Worm (Caenorhabditis elegans): ENCODE measurements around the gene nhr-103.

The nhr-103 gene

ce11 chrV:2250126-2250590 is 24.9 kb downstream of the nhr-103 start, which contains the start of gene cyp-33C7:
cyp-33C7 (plus strand) TSS chrV:2250540.
- TF ChIP-seq egl-27 (tag; optimal IDR thresholded peaks at IDR 0.05) (no peak), sea-2 (GFP tag; optimal IDR thresholded peaks at IDR 0.05) (no peak), elt-2 (tag; optimal IDR thresholded peaks at IDR 0.05) (peak; percentile 78), ceh-28 (tag; optimal IDR thresholded peaks at IDR 0.05) (peak; percentile 15), nhr-23 (tag; optimal IDR thresholded peaks at IDR 0.05) (peak; percentile 19), nfya-1 (tag; optimal IDR thresholded peaks at IDR 0.05; ENCODE audit: insufficient read depth) (peak; percentile 20), fkh-10 (GFP tag; optimal IDR thresholded peaks at IDR 0.05) (no peak), fos-1 (tag; optimal IDR thresholded peaks at IDR 0.05) (no peak), tbx-2 (tag; optimal IDR thresholded peaks at IDR 0.05) (no peak), lin-39 (tag; optimal IDR thresholded peaks at IDR 0.05) (no peak), nhr-11 (tag; optimal IDR thresholded peaks at IDR 0.05) (no peak), pqm-1 (tag; optimal IDR thresholded peaks at IDR 0.05) (peak; percentile 68), egl-5 (tag; optimal IDR thresholded peaks at IDR 0.05) (no peak), skn-1 (tag; optimal IDR thresholded peaks at IDR 0.05) (no peak), ztf-4 (tag; optimal IDR thresholded peaks at IDR 0.05) (no peak), jun-1 (tag; optimal IDR thresholded peaks at IDR 0.05) (peak; percentile 71), pha-4 (tag; optimal IDR thresholded peaks at IDR 0.05) (peak; percentile 72), mdl-1 (tag; optimal IDR thresholded peaks at IDR 0.05) (no peak), nhr-25 (tag; optimal IDR thresholded peaks at IDR 0.05) (no peak), R02D3.7 (tag; optimal IDR thresholded peaks at IDR 0.05) (no peak)

- no peak for TF ChIP-seq sea-2 (GFP tag; optimal IDR thresholded peaks at IDR 0.05)
- no peak for TF ChIP-seq ama-1 (optimal IDR thresholded peaks at IDR 0.05)
- no peak for TF ChIP-seq ceh-82 (tag; optimal IDR thresholded peaks at IDR 0.05)
- no peak for TF ChIP-seq aly-2 (tag; optimal IDR thresholded peaks at IDR 0.05)
- peak; percentile 13 for TF ChIP-seq pqm-1 (tag; optimal IDR thresholded peaks at IDR 0.05)
- no peak for TF ChIP-seq nhr-23 (tag; optimal IDR thresholded peaks at IDR 0.05)
- peak; percentile 55 for TF ChIP-seq elt-2 (tag; optimal IDR thresholded peaks at IDR 0.05)
- TF ChIP-seq nhr-237 (tag; optimal IDR thresholded peaks at IDR 0.05) = no peak
- TF ChIP-seq tbx-2 (tag; optimal IDR thresholded peaks at IDR 0.05) = no peak
- no peak for TF ChIP-seq nhr-25 (tag; optimal IDR thresholded peaks at IDR 0.05)
- no peak for TF ChIP-seq elt-3 (tag; optimal IDR thresholded peaks at IDR 0.05)
- TF ChIP-seq nhr-67 (tag; optimal IDR thresholded peaks at IDR 0.05) = no peak
- no peak for TF ChIP-seq nhr-77 (tag; optimal IDR thresholded peaks at IDR 0.05)
Measured at ce11 chrV:2251774-2252173, 26.5 kb downstream of the nhr-103 start.

ce11 chrV:2254553-2255124 is 29.4 kb downstream of the nhr-103 start, which contains the start of gene str-253:
str-253 (minus strand) TSS chrV:2254603.
- TF ChIP-seq unc-62 (GFP tag; optimal IDR thresholded peaks at IDR 0.05) = no peak
- TF ChIP-seq skn-1 (tag; optimal IDR thresholded peaks at IDR 0.05) = no peak
- TF ChIP-seq lin-39 (tag; optimal IDR thresholded peaks at IDR 0.05) = no peak
- TF ChIP-seq ceh-82 (tag; optimal IDR thresholded peaks at IDR 0.05) = no peak
- no peak for TF ChIP-seq nhr-12 (tag; optimal IDR thresholded peaks at IDR 0.05)

- peak; percentile 15 for TF ChIP-seq hmg-11 (tag; optimal IDR thresholded peaks at IDR 0.05)
Measured at ce11 chrV:2255191-2255590, 30.0 kb downstream of the nhr-103 start, which contains the start of gene F41B5.1. F41B5.1 (plus strand) TSS chrV:2255533.

ce11 chrV:2259750-2260149 is 34.5 kb downstream of the nhr-103 start, which contains the start of gene nhr-182:
nhr-182 (minus strand) TSS chrV:2259927.
- TF ChIP-seq lin-39 (tag; optimal IDR thresholded peaks at IDR 0.05) = no peak
- peak; percentile 3 for TF ChIP-seq nhr-23 (tag; optimal IDR thresholded peaks at IDR 0.05)
- no peak for TF ChIP-seq pqm-1 (tag; optimal IDR thresholded peaks at IDR 0.05)
- no peak for TF ChIP-seq egl-5 (tag; optimal IDR thresholded peaks at IDR 0.05)
- no peak for TF ChIP-seq ZK546.5 (tag; optimal IDR thresholded peaks at IDR 0.05)
- peak; percentile 89 for TF ChIP-seq skn-1 (tag; optimal IDR thresholded peaks at IDR 0.05)
- no peak for TF ChIP-seq ceh-28 (tag; optimal IDR thresholded peaks at IDR 0.05)
- no peak for TF ChIP-seq nhr-77 (tag; optimal IDR thresholded peaks at IDR 0.05)
- no peak for TF ChIP-seq ceh-16 (tag; optimal IDR thresholded peaks at IDR 0.05)
- TF ChIP-seq ama-1 (optimal IDR thresholded peaks at IDR 0.05) = no peak
- TF ChIP-seq elt-3 (tag; optimal IDR thresholded peaks at IDR 0.05) = no peak
- TF ChIP-seq nhr-28 (tag; optimal IDR thresholded peaks at IDR 0.05) = no peak
- no peak for TF ChIP-seq mml-1 (tag; optimal IDR thresholded peaks at IDR 0.05)
- TF ChIP-seq jun-1 (tag; optimal IDR thresholded peaks at IDR 0.05) = no peak
- no peak for TF ChIP-seq nhr-43 (tag; optimal IDR thresholded peaks at IDR 0.05; ENCODE audit: poor library complexity, severe bottlenecking)
- TF ChIP-seq nhr-237 (tag; optimal IDR thresholded peaks at IDR 0.05) = no peak
- TF ChIP-seq elt-2 (tag; optimal IDR thresholded peaks at IDR 0.05) = peak; percentile 28
- peak; percentile 16 for TF ChIP-seq nfya-1 (tag; optimal IDR thresholded peaks at IDR 0.05; ENCODE audit: insufficient read depth)
- TF ChIP-seq elt-1 (tag; optimal IDR thresholded peaks at IDR 0.05) = no peak
- TF ChIP-seq fos-1 (tag; optimal IDR thresholded peaks at IDR 0.05) = no peak
- TF ChIP-seq lsy-12 (tag; optimal IDR thresholded peaks at IDR 0.05) = no peak
- no peak for TF ChIP-seq nhr-67 (tag; optimal IDR thresholded peaks at IDR 0.05)
- TF ChIP-seq sea-2 (GFP tag; optimal IDR thresholded peaks at IDR 0.05) = no peak
- TF ChIP-seq nhr-12 (tag; optimal IDR thresholded peaks at IDR 0.05) = no peak
- no peak for TF ChIP-seq lin-15B (tag; optimal IDR thresholded peaks at IDR 0.05)
- no peak for TF ChIP-seq nhr-11 (tag; optimal IDR thresholded peaks at IDR 0.05)
- no peak for TF ChIP-seq eor-1 (tag; optimal IDR thresholded peaks at IDR 0.05)
- TF ChIP-seq zag-1 (tag; optimal IDR thresholded peaks at IDR 0.05) = no peak
- no peak for TF ChIP-seq unc-62 (GFP tag; optimal IDR thresholded peaks at IDR 0.05)
- TF ChIP-seq R02D3.7 (tag; optimal IDR thresholded peaks at IDR 0.05) = no peak
- no peak for TF ChIP-seq mdl-1 (tag; optimal IDR thresholded peaks at IDR 0.05)
- TF ChIP-seq hmg-11 (tag; optimal IDR thresholded peaks at IDR 0.05) = no peak
- TF ChIP-seq ceh-9 (tag; optimal IDR thresholded peaks at IDR 0.05) = no peak

Data from whole organism, L3 larva.